Worm (Caenorhabditis elegans) whole organism, young adult: Measurements from ENCODE around the gene phf-15.

ENCODE experiments used
- B0336.3 ChIP-seq: fragments of 200-800 bp; sonication (Bioruptor generic); IDR thresholded peaks from 2 replicates; pipeline ENCODE4 v1.3.6; 2022; ENCODE audit warnings: missing genetic modification characterization, missing compliant biosample characterization
- F33H1.4 ChIP-seq: fragments of 200-800 bp; sonication (Bioruptor generic); IDR thresholded peaks from 2 replicates; pipeline ENCODE4 v1.3.6; 2022; ENCODE audit warnings: missing genetic modification reagents, missing genetic modification characterization, missing compliant biosample characterization
- F55B11.4 ChIP-seq: sonication (generic microtip); optimal IDR thresholded peaks from 2 replicates; lab custom pipeline; 2016; ENCODE audit warnings: missing compliant biosample characterization, missing genetic modification characterization, borderline replicate concordance; ENCODE audit not compliant: insufficient read depth
- F57C9.4 ChIP-seq: sonication (generic microtip); optimal IDR thresholded peaks from 2 replicates; lab custom pipeline; 2017; ENCODE audit warnings: mild to moderate bottlenecking, missing genetic modification characterization, missing compliant biosample characterization
- K12H6.12 ChIP-seq: fragments of 200-800 bp; sonication (Bioruptor generic); optimal IDR thresholded peaks from 2 replicates; lab custom pipeline; 2018; ENCODE audit warnings: mild to moderate bottlenecking, missing genetic modification characterization, missing compliant biosample characterization
- Y56A3A.18 ChIP-seq: fragments of 200-800 bp; sonication (Bioruptor generic); IDR thresholded peaks from 2 replicates; pipeline ENCODE4 v1.3.6; 2022; ENCODE audit warnings: missing genetic modification reagents, missing genetic modification characterization, missing compliant biosample characterization
- Y95B8A.8 ChIP-seq: fragments of 200-800 bp; sonication (Bioruptor generic); IDR thresholded peaks from 2 replicates; pipeline ENCODE4 v1.3.6; 2022; ENCODE audit warnings: missing genetic modification reagents, missing genetic modification characterization, missing compliant biosample characterization
- aptf-2 ChIP-seq: fragments of 200-800 bp; sonication (Bioruptor generic); conservative IDR thresholded peaks from 2 replicates; pipeline ENCODE4 v1.3.6; 2022; ENCODE audit warnings: missing genetic modification reagents, missing genetic modification characterization, missing compliant biosample characterization
- bed-2 ChIP-seq: fragments of 200-800 bp; sonication (Bioruptor generic); IDR thresholded peaks from 2 replicates; pipeline ENCODE4 v1.3.6; 2022; ENCODE audit warnings: missing genetic modification reagents, missing genetic modification characterization, missing compliant biosample characterization
- ccch-3 ChIP-seq: fragments of 200-800 bp; sonication (Bioruptor generic); optimal IDR thresholded peaks from 2 replicates; lab custom pipeline; 2018; ENCODE audit warnings: mild to moderate bottlenecking, missing genetic modification characterization, missing compliant biosample characterization
- cebp-2 ChIP-seq: fragments of 200-800 bp; sonication (Bioruptor generic); IDR thresholded peaks from 2 replicates; pipeline ENCODE4 v1.3.6; 2022; ENCODE audit warnings: missing genetic modification characterization, missing compliant biosample characterization
- ceh-40 ChIP-seq: fragments of 200-800 bp; sonication (Bioruptor generic); IDR thresholded peaks from 2 replicates; pipeline ENCODE4 v1.3.6; 2022; ENCODE audit warnings: missing genetic modification characterization, missing compliant biosample characterization
- dpl-1 ChIP-seq: fragments of 150-350 bp; optimal IDR thresholded peaks from 2 replicates; lab custom pipeline; 2014; ENCODE audit warnings: missing biosample characterization, missing genetic modification reagents, missing genetic modification characterization
- efl-1 ChIP-seq: fragments of 150-350 bp; optimal IDR thresholded peaks from 2 replicates; lab custom pipeline; 2014; ENCODE audit warnings: missing biosample characterization, missing genetic modification reagents, missing genetic modification characterization
- egl-18 ChIP-seq: fragments of 200-800 bp; sonication (Bioruptor generic); IDR thresholded peaks from 2 replicates; pipeline ENCODE4 v1.3.6; 2022; ENCODE audit warnings: missing genetic modification reagents, missing genetic modification characterization, missing compliant biosample characterization
- egrh-3 ChIP-seq: fragments of 200-800 bp; sonication (Bioruptor generic); IDR thresholded peaks from 2 replicates; pipeline ENCODE4 v1.3.6; 2022; ENCODE audit warnings: missing genetic modification reagents, missing genetic modification characterization, missing compliant biosample characterization
- gei-17 ChIP-seq: fragments of 200-800 bp; sonication (Bioruptor generic); optimal IDR thresholded peaks from 2 replicates; lab custom pipeline; 2018; ENCODE audit warnings: mild to moderate bottlenecking, missing genetic modification characterization, missing compliant biosample characterization
- hmg-1.2 ChIP-seq: fragments of 200-800 bp; sonication (Bioruptor generic); IDR thresholded peaks from 2 replicates; pipeline ENCODE4 v1.3.6; 2022; ENCODE audit warnings: missing genetic modification reagents, missing genetic modification characterization, missing compliant biosample characterization
- hsf-1 ChIP-seq: fragments of 200-800 bp; sonication (Bioruptor generic); IDR thresholded peaks from 2 replicates; pipeline ENCODE4 v1.3.6; 2022; ENCODE audit warnings: missing genetic modification reagents, missing genetic modification characterization, missing compliant biosample characterization
- lag-1 ChIP-seq: fragments of 200-800 bp; sonication (Bioruptor generic); IDR thresholded peaks from 2 replicates; pipeline ENCODE4 v1.3.6; 2022; ENCODE audit warnings: missing genetic modification reagents, missing genetic modification characterization, missing compliant biosample characterization
- lin-26 ChIP-seq: fragments of 200-800 bp; sonication (Bioruptor generic); IDR thresholded peaks from 2 replicates; pipeline ENCODE4 v1.3.6; 2022; ENCODE audit warnings: missing genetic modification reagents, missing genetic modification characterization, missing compliant biosample characterization
- lin-54 ChIP-seq: fragments of 200-800 bp; sonication (Bioruptor generic); optimal IDR thresholded peaks from 2 replicates; lab custom pipeline; 2018; ENCODE audit warnings: mild to moderate bottlenecking, missing genetic modification characterization, missing compliant biosample characterization
- lsl-1 ChIP-seq: fragments of 200-800 bp; sonication (Bioruptor generic); optimal IDR thresholded peaks from 2 replicates; lab custom pipeline; 2018; ENCODE audit warnings: mild to moderate bottlenecking, missing genetic modification characterization, moderate library complexity, missing compliant biosample characterization
- madf-6 ChIP-seq: fragments of 200-800 bp; sonication (Bioruptor generic); IDR thresholded peaks from 2 replicates; pipeline ENCODE4 v1.3.6; 2022; ENCODE audit warnings: missing genetic modification reagents, missing genetic modification characterization, missing compliant biosample characterization
- madf-8 ChIP-seq: fragments of 200-800 bp; sonication (Bioruptor generic); conservative IDR thresholded peaks from 2 replicates; pipeline ENCODE4 v1.3.6; 2022; ENCODE audit warnings: missing genetic modification reagents, missing genetic modification characterization, missing compliant biosample characterization
- mcd-1 ChIP-seq: fragments of 200-800 bp; sonication (Bioruptor generic); IDR thresholded peaks from 2 replicates; pipeline ENCODE4 v1.3.6; 2022; ENCODE audit warnings: missing genetic modification reagents, missing genetic modification characterization, missing compliant biosample characterization
- mel-28 ChIP-seq: sonication (generic microtip); optimal IDR thresholded peaks from 2 replicates; lab custom pipeline; 2016; ENCODE audit warnings: borderline replicate concordance, mild to moderate bottlenecking, missing genetic modification characterization, missing compliant biosample characterization
- nfya-2 ChIP-seq: fragments of 200-800 bp; sonication (Bioruptor generic); IDR thresholded peaks from 2 replicates; pipeline ENCODE4 v1.3.6; 2022; ENCODE audit warnings: missing genetic modification reagents, missing genetic modification characterization, missing compliant biosample characterization
- nhr-27 ChIP-seq: fragments of 200-800 bp; sonication (Bioruptor generic); optimal IDR thresholded peaks from 2 replicates; lab custom pipeline; 2018; ENCODE audit warnings: mild to moderate bottlenecking, missing genetic modification characterization, moderate library complexity, missing compliant biosample characterization
- rcor-1 ChIP-seq: fragments of 200-800 bp; sonication (Bioruptor generic); IDR thresholded peaks from 2 replicates; pipeline ENCODE4 v1.3.6; 2022; ENCODE audit warnings: missing genetic modification reagents, missing genetic modification characterization, missing compliant biosample characterization
- rec-8 ChIP-seq, 2 experiments: sonication (generic microtip); optimal IDR thresholded peaks; 2 replicates each; lab custom pipeline; 2016; ENCODE audit warnings: mild to moderate bottlenecking in 2 of 2, missing genetic modification characterization in 2 of 2, missing genetic modification reagents in 2 of 2, missing genotype in 2 of 2, missing biosample characterization in 1 of 2, missing compliant biosample characterization in 1 of 2, moderate library complexity in 1 of 2
- tlf-1 ChIP-seq: fragments of 200-800 bp; sonication (Bioruptor generic); optimal IDR thresholded peaks from 2 replicates; lab custom pipeline; 2018; ENCODE audit warnings: mild to moderate bottlenecking, missing genetic modification characterization, missing compliant biosample characterization
- unc-130 ChIP-seq: sonication (generic microtip); optimal IDR thresholded peaks from 2 replicates; lab custom pipeline; 2016; ENCODE audit warnings: missing genetic modification reagents, missing genetic modification characterization, missing compliant biosample characterization
- xnd-1 ChIP-seq: sonication (generic microtip); optimal IDR thresholded peaks from 2 replicates; lab custom pipeline; 2016; ENCODE audit warnings: missing genotype, missing genetic modification reagents, missing genetic modification characterization, missing compliant biosample characterization
- ztf-25 ChIP-seq: fragments of 200-800 bp; sonication (Bioruptor generic); IDR thresholded peaks from 2 replicates; pipeline ENCODE4 v1.3.6; 2022; ENCODE audit warnings: missing genetic modification reagents, missing genetic modification characterization, missing compliant biosample characterization
- ztf-26 ChIP-seq: sonication (generic microtip); optimal IDR thresholded peaks from 2 replicates; lab custom pipeline; 2017; ENCODE audit warnings: missing genetic modification characterization, missing compliant biosample characterization

The phf-15 gene

DNA sequence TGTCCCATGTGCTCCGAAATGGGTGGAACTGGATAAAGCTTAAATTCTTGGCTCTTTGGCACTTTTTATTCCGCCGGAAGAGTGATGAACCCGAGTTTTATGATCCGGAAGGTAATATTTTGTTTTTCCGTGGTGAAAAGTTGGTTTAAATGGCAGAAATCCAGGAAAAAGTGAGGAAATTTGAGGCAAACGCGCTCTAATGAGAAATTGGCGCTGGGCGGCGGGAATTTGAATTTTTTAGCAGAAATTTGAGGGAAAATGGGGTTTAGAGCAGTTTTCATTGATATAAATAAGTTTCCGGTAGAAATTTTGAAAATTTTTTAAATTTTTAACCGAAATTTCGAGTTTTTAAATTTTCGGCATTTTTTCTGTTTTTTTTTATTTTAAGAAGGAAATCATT lies 11.0 kb upstream of the phf-15 start:
- TF ChIP-seq unc-130 (GFP tag; lab: Kevin White, UChicago), result no peak
- TF ChIP-seq ztf-26, result no peak
- TF ChIP-seq Y56A3A.18 (GFP tag; lab: Robert Waterston, UW), result no peak
- no peak for TF ChIP-seq egl-18 (GFP tag; lab: Robert Waterston, UW)
- TF ChIP-seq efl-1 (GFP tag; lab: Kevin White, UChicago), result peak; percentile 40
- no peak for TF ChIP-seq gei-17 (GFP tag; lab: Kevin White, UChicago)
- TF ChIP-seq mcd-1 (GFP tag; lab: Robert Waterston, UW), result peak; percentile 63
- TF ChIP-seq lin-26 (GFP tag; lab: Robert Waterston, UW), result no peak
- peak; percentile 49 for TF ChIP-seq lin-54 (GFP tag; lab: Kevin White, UChicago)
- no peak for TF ChIP-seq K12H6.12 (tag; lab: Kevin White, UChicago)

- TF ChIP-seq mel-28 (tag; lab: Kevin White, UChicago), result no peak
- TF ChIP-seq ceh-40 (GFP tag; lab: Robert Waterston, UW), result no peak
- TF ChIP-seq F33H1.4 (GFP tag; lab: Robert Waterston, UW), result peak; percentile 22; the same call in 1 of the 2 replicates
- TF ChIP-seq lsl-1, result peak; percentile 83
- peak; percentile 11 for TF ChIP-seq dpl-1 (GFP tag; lab: Kevin White, UChicago)
- TF ChIP-seq lag-1 (GFP tag; lab: Robert Waterston, UW), result no peak
- TF ChIP-seq xnd-1 (tag; lab: Kevin White, UChicago), result peak; percentile 36
- peak; percentile 60 for TF ChIP-seq efl-1 (GFP tag; lab: Kevin White, UChicago)
- TF ChIP-seq lin-54 (GFP tag; lab: Kevin White, UChicago), result peak; percentile 0
- TF ChIP-seq madf-8, result 0 out of 2 replicates have a peak, but pooled peaks have one; percentile 9
- TF ChIP-seq ccch-3, result no peak
- peak; percentile 57 for TF ChIP-seq madf-6 (GFP tag; lab: Robert Waterston, UW)
Observed at ce11 chrIII:3312111-3312510, 10.5 kb upstream of the phf-15 start.

DNA sequence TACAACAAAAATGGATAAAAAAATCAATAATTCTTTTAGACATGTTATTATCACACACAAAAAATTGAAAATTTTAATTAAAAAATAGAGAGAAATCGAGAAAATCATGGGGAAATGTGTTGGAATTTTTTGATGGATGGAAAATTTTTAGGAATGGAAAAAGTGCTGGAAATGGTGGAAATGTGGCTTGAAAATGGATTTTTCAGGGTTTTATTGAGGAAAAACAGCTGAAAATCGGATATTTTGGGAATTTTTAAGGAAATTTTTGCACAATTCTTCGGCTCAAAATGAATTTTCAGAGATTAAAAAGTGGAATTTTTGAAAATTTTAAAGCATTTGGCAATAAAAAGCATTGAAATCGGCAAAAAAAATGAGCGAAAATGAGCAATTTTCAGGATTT lies 4.8 kb upstream of the phf-15 start:
- 0 out of 2 replicates have a peak, but pooled peaks have one; percentile 3 for TF ChIP-seq egrh-3 (GFP tag; lab: Robert Waterston, UW)
- no peak for TF ChIP-seq hsf-1 (GFP tag; lab: Robert Waterston, UW)
- no peak for TF ChIP-seq madf-8
- TF ChIP-seq B0336.3 (GFP tag; lab: Robert Waterston, UW), result 0 out of 2 replicates have a peak, but pooled peaks have one; percentile 9
- no peak for TF ChIP-seq tlf-1 (GFP tag; lab: Kevin White, UChicago)
- TF ChIP-seq madf-6 (GFP tag; lab: Robert Waterston, UW), result peak; percentile 11; the same call in 1 of the 2 replicates
- no peak for TF ChIP-seq Y95B8A.8
- 0 out of 2 replicates have a peak, but pooled peaks have one; percentile 2 for TF ChIP-seq hmg-1.2 (GFP tag; lab: Robert Waterston, UW)
- peak; percentile 60; the same call in 1 of the 2 replicates for TF ChIP-seq ztf-25

ce11 chrIII:3321145-3321544 lies 1.5 kb upstream of the phf-15 start, which contains the start of gene Y53G8AR.9:
Gene Y53G8AR.9 (minus strand): TSS chrIII:3321245.
- TF ChIP-seq bed-2 (GFP tag; lab: Robert Waterston, UW) (no peak), cebp-2 (GFP tag; lab: Robert Waterston, UW) (no peak), nhr-27 (tag; lab: Kevin White, UChicago) (no peak), aptf-2 (GFP tag; lab: Robert Waterston, UW) (no peak), rcor-1 (no peak), rec-8 (tag; optimal IDR thresholded peaks at IDR 0.05; lab: Kevin White, UChicago) (no peak), unc-130 (GFP tag; lab: Kevin White, UChicago) (no peak), mel-28 (tag; lab: Kevin White, UChicago) (no peak), lin-54 (GFP tag; lab: Kevin White, UChicago) (no peak), nfya-2 (GFP tag; lab: Robert Waterston, UW) (no peak), F55B11.4 (tag; lab: Kevin White, UChicago) (no peak), F57C9.4 (tag; lab: Kevin White, UChicago) (no peak)
